Worm (Caenorhabditis elegans): ENCODE results near the gene T07A9.15.

- TF ChIP-seq pat-9 (tag; optimal IDR thresholded peaks at IDR 0.05), result no peak
- TF ChIP-seq ceh-2 (tag; optimal IDR thresholded peaks at IDR 0.05), result no peak
- TF ChIP-seq elt-4 (tag; optimal IDR thresholded peaks at IDR 0.05), result no peak
- TF ChIP-seq ceh-6 (GFP tag; optimal IDR thresholded peaks at IDR 0.05), result no peak
- TF ChIP-seq pqm-1 (tag; optimal IDR thresholded peaks at IDR 0.05), result no peak
- no peak for TF ChIP-seq ceh-30 (tag; optimal IDR thresholded peaks at IDR 0.05)
Observed at ce11 chrIV:366406-366805, 26.9 kb downstream of the T07A9.15 start.
